Fruit fly (Drosophila melanogaster) whole organism, embryonic: ENCODE data around the gene mmy.
A peak's percentile ranks its signal among the peaks of the same experiment; 100 is the strongest.

Experiments used
- Abd-B ChIP-seq: fragments of 200-800 bp; sonication (Bioruptor generic); optimal IDR thresholded peaks from 2 replicates; lab custom pipeline; 2018; ENCODE audit warnings: missing biosample characterization, mild to moderate bottlenecking, missing genetic modification characterization, moderate library complexity
- CG17612 ChIP-seq: fragments of 200-800 bp; sonication (Bioruptor generic); IDR thresholded peaks from 2 replicates; pipeline ENCODE4 v1.3.6; 2022; ENCODE audit warnings: missing biosample characterization, missing genetic modification characterization
- CG2116 ChIP-seq: fragments of 200-800 bp; sonication (Bioruptor generic); optimal IDR thresholded peaks from 3 replicates; lab custom pipeline; 2018; ENCODE audit warnings: missing biosample characterization, mild to moderate bottlenecking, missing genetic modification characterization
- CG2129 ChIP-seq: fragments of 200-800 bp; sonication (Bioruptor generic); IDR thresholded peaks from 2 replicates; pipeline ENCODE4 v1.3.6; 2022; ENCODE audit warnings: missing biosample characterization, missing genetic modification characterization; ENCODE audit not compliant: partially characterized antibody
- CG2199 ChIP-seq: fragments of 200-800 bp; sonication (Bioruptor generic); IDR thresholded peaks from 3 replicates; pipeline ENCODE4 v1.3.6; 2022; ENCODE audit warnings: missing biosample characterization, missing genetic modification characterization
- CG3065 ChIP-seq: fragments of 200-800 bp; sonication (Bioruptor generic); optimal IDR thresholded peaks from 2 replicates; lab custom pipeline; 2016; ENCODE audit warnings: missing biosample characterization, missing genetic modification characterization
- CG34224 ChIP-seq: fragments of 200-800 bp; sonication (Bioruptor generic); IDR thresholded peaks from 3 replicates; pipeline ENCODE4 v1.3.6; 2022; ENCODE audit warnings: missing biosample characterization, missing genetic modification characterization; ENCODE audit not compliant: partially characterized antibody
- CG34376 ChIP-seq: fragments of 200-800 bp; sonication (Bioruptor generic); optimal IDR thresholded peaks from 2 replicates; lab custom pipeline; 2018; ENCODE audit warnings: missing biosample characterization, mild to moderate bottlenecking, missing genetic modification characterization
- CG4282 ChIP-seq: fragments of 200-800 bp; sonication (Bioruptor generic); optimal IDR thresholded peaks from 2 replicates; lab custom pipeline; 2016; ENCODE audit warnings: missing biosample characterization, missing genetic modification characterization
- CG4360 ChIP-seq: fragments of 200-800 bp; sonication (Bioruptor generic); IDR thresholded peaks from 2 replicates; pipeline ENCODE4 v1.3.6; 2022; ENCODE audit warnings: missing biosample characterization, missing genetic modification characterization
- CG43689 ChIP-seq: fragments of 200-800 bp; sonication (Bioruptor generic); IDR thresholded peaks from 2 replicates; pipeline ENCODE4 v1.3.6; 2022; ENCODE audit warnings: missing biosample characterization, missing genetic modification characterization
- CG5180 ChIP-seq: fragments of 200-800 bp; sonication (Bioruptor generic); optimal IDR thresholded peaks from 3 replicates; lab custom pipeline; 2017; ENCODE audit warnings: missing biosample characterization, missing genetic modification characterization, mild to moderate bottlenecking, moderate library complexity, missing genetic modification reagents
- CG6813 ChIP-seq: fragments of 200-800 bp; sonication (Bioruptor generic); optimal IDR thresholded peaks from 2 replicates; lab custom pipeline; 2017; ENCODE audit warnings: missing biosample characterization, missing genetic modification characterization, mild to moderate bottlenecking, moderate library complexity, missing genetic modification reagents
- CG6854 ChIP-seq: fragments of 200-800 bp; sonication (Bioruptor generic); optimal IDR thresholded peaks from 3 replicates; lab custom pipeline; 2017; ENCODE audit warnings: missing biosample characterization, mild to moderate bottlenecking, missing genetic modification characterization
- CG8290 ChIP-seq, 3 experiments: fragments of 200-800 bp; sonication (Bioruptor generic); optimal IDR thresholded peaks; 2 replicates each; lab custom pipeline; 2016 to 2019; ENCODE audit warnings: missing biosample characterization in 3 of 3, missing genetic modification characterization in 3 of 3, mild to moderate bottlenecking in 2 of 3, moderate library complexity in 1 of 3
- Camta ChIP-seq: fragments of 200-800 bp; sonication (Bioruptor generic); optimal IDR thresholded peaks from 2 replicates; lab custom pipeline; 2016; ENCODE audit warnings: missing biosample characterization, missing genetic modification characterization
- Dad ChIP-seq: fragments of 200-800 bp; sonication (Bioruptor generic); optimal IDR thresholded peaks from 3 replicates; lab custom pipeline; 2016; ENCODE audit warnings: missing biosample characterization, missing genetic modification characterization
- Dfd ChIP-seq, 2 experiments: fragments of >200 bp; optimal IDR thresholded peaks; 2 replicates each; lab custom pipeline; 2017; ENCODE audit warnings: missing biosample characterization in 2 of 2, missing genetic modification characterization in 2 of 2
- Ets65A ChIP-seq: fragments of 200-800 bp; sonication (Bioruptor generic); peaks from one replicate; lab custom pipeline; 2016; ENCODE audit warnings: missing biosample characterization, missing genetic modification characterization
- Gsc ChIP-seq: fragments of 200-800 bp; sonication (Bioruptor generic); IDR thresholded peaks from 2 replicates; pipeline ENCODE4 v1.3.6; 2022; ENCODE audit warnings: missing biosample characterization, missing genetic modification characterization
- HLH4C ChIP-seq: fragments of 200-800 bp; sonication (Bioruptor generic); IDR thresholded peaks from 3 replicates; pipeline ENCODE4 v1.3.6; 2022; ENCODE audit warnings: missing biosample characterization, missing genetic modification characterization; ENCODE audit not compliant: partially characterized antibody
- HLH54F ChIP-seq: fragments of 200-800 bp; sonication (Bioruptor generic); optimal IDR thresholded peaks from 3 replicates; lab custom pipeline; 2016; ENCODE audit warnings: missing biosample characterization, missing genetic modification characterization
- Nf-YC ChIP-seq: fragments of 200-800 bp; optimal IDR thresholded peaks from 3 replicates; lab custom pipeline; 2019; ENCODE audit warnings: missing biosample characterization, mild to moderate bottlenecking, missing genetic modification characterization, moderate library complexity
- Spps ChIP-seq: fragments of 200-800 bp; sonication (Bioruptor generic); optimal IDR thresholded peaks from 2 replicates; lab custom pipeline; 2018; ENCODE audit warnings: missing biosample characterization, mild to moderate bottlenecking, missing genetic modification characterization
- TFAM ChIP-seq: fragments of 200-800 bp; sonication (Bioruptor generic); optimal IDR thresholded peaks from 2 replicates; lab custom pipeline; 2017; ENCODE audit warnings: missing biosample characterization, missing genetic modification characterization, inconsistent platforms
- Xrp1 ChIP-seq: fragments of 200-800 bp; sonication (Bioruptor generic); IDR thresholded peaks from 2 replicates; pipeline ENCODE4 v1.3.6; 2022; ENCODE audit warnings: missing biosample characterization, missing genetic modification characterization
- YL-1 ChIP-seq: fragments of 200-800 bp; sonication (Bioruptor generic); optimal IDR thresholded peaks from 3 replicates; lab custom pipeline; 2017; ENCODE audit warnings: missing biosample characterization, mild to moderate bottlenecking, missing genetic modification characterization
- ase ChIP-seq: fragments of 200-800 bp; sonication (Bioruptor generic); IDR thresholded peaks from 3 replicates; pipeline ENCODE4 v1.3.6; 2022; ENCODE audit warnings: missing biosample characterization, missing genetic modification characterization
- chif ChIP-seq, 2 experiments: fragments of 200-800 bp; sonication (Bioruptor generic); optimal IDR thresholded peaks; 3 replicates each; lab custom pipeline; 2016; ENCODE audit warnings: missing biosample characterization in 2 of 2, missing genetic modification characterization in 2 of 2
- crol ChIP-seq: fragments of 200-800 bp; sonication (Bioruptor generic); IDR thresholded peaks from 2 replicates; pipeline ENCODE4 v1.3.6; 2022; ENCODE audit warnings: missing biosample characterization, missing genetic modification characterization
- danr ChIP-seq: fragments of 200-800 bp; sonication (Bioruptor generic); IDR thresholded peaks from 2 replicates; pipeline ENCODE4 v1.3.6; 2022; ENCODE audit warnings: missing biosample characterization, missing genetic modification characterization
- dimm ChIP-seq: fragments of 200-800 bp; sonication (Bioruptor generic); IDR thresholded peaks from 2 replicates; pipeline ENCODE4 v1.3.6; 2022; ENCODE audit warnings: missing biosample characterization, missing genetic modification characterization
- ems ChIP-seq: fragments of 200-800 bp; sonication (Bioruptor generic); optimal IDR thresholded peaks from 3 replicates; lab custom pipeline; 2016; ENCODE audit warnings: missing biosample characterization, missing genetic modification characterization
- kah ChIP-seq: fragments of 200-800 bp; sonication (Bioruptor generic); optimal IDR thresholded peaks from 2 replicates; lab custom pipeline; 2018; ENCODE audit warnings: missing biosample characterization, mild to moderate bottlenecking, missing genetic modification characterization
- lab ChIP-seq: fragments of 200-800 bp; sonication (Bioruptor generic); optimal IDR thresholded peaks from 3 replicates; lab custom pipeline; 2017; ENCODE audit warnings: missing biosample characterization, missing genetic modification characterization, mild to moderate bottlenecking, moderate library complexity, missing genetic modification reagents
- oc ChIP-seq: fragments of 200-800 bp; sonication (Bioruptor generic); optimal IDR thresholded peaks from 2 replicates; lab custom pipeline; 2018; ENCODE audit warnings: missing biosample characterization, mild to moderate bottlenecking, missing genetic modification characterization, moderate library complexity
- pb ChIP-seq: fragments of 200-800 bp; sonication (Bioruptor generic); optimal IDR thresholded peaks from 3 replicates; lab custom pipeline; 2016; ENCODE audit warnings: missing biosample characterization, missing genetic modification characterization
- peb ChIP-seq: fragments of 200-800 bp; sonication (Bioruptor generic); IDR thresholded peaks from 2 replicates; pipeline ENCODE4 v1.3.6; 2022; ENCODE audit warnings: missing biosample characterization, missing genetic modification characterization
- pzg ChIP-seq: fragments of 200-800 bp; sonication (Bioruptor generic); optimal IDR thresholded peaks from 3 replicates; lab custom pipeline; 2018; ENCODE audit warnings: missing biosample characterization, mild to moderate bottlenecking, missing genetic modification characterization, moderate library complexity
- seq ChIP-seq: fragments of 200-800 bp; sonication (Bioruptor generic); IDR thresholded peaks from 2 replicates; pipeline ENCODE4 v1.3.6; 2022; ENCODE audit warnings: missing biosample characterization, missing genetic modification characterization
- sqz ChIP-seq: fragments of 200-800 bp; sonication (Bioruptor generic); optimal IDR thresholded peaks from 3 replicates; lab custom pipeline; 2018; ENCODE audit warnings: missing biosample characterization, mild to moderate bottlenecking, missing genetic modification characterization
- tap ChIP-seq: fragments of 200-800 bp; optimal IDR thresholded peaks from 3 replicates; lab custom pipeline; 2019; ENCODE audit warnings: missing biosample characterization, mild to moderate bottlenecking, missing genetic modification characterization, moderate library complexity
- tin ChIP-seq: fragments of 200-800 bp; sonication (Bioruptor generic); optimal IDR thresholded peaks from 3 replicates; lab custom pipeline; 2016; ENCODE audit warnings: missing biosample characterization, missing genetic modification characterization
- tll ChIP-seq, 2 experiments: fragments of 200-800 bp in 1 of 2; fragments of >200 bp in 1 of 2; sonication (Bioruptor generic) in 1 of 2; optimal IDR thresholded peaks; 2 replicates each; lab custom pipeline; 2017 to 2019; ENCODE audit warnings: missing biosample characterization in 2 of 2, missing genetic modification characterization in 2 of 2, mild to moderate bottlenecking in 1 of 2, moderate library complexity in 1 of 2
- vnd ChIP-seq: fragments of 200-800 bp; sonication (Bioruptor generic); IDR thresholded peaks from 3 replicates; pipeline ENCODE4 v1.3.6; 2022; ENCODE audit warnings: missing biosample characterization, missing genetic modification characterization; ENCODE audit not compliant: partially characterized antibody
- wek ChIP-seq: fragments of 200-800 bp; sonication (Bioruptor generic); optimal IDR thresholded peaks from 3 replicates; lab custom pipeline; 2018; ENCODE audit warnings: missing biosample characterization, mild to moderate bottlenecking, missing genetic modification characterization, moderate library complexity
- z ChIP-seq: fragments of 200-800 bp; sonication (Bioruptor generic); IDR thresholded peaks from 3 replicates; pipeline ENCODE4 v1.3.6; 2022; ENCODE audit warnings: missing biosample characterization, missing genetic modification characterization
- zen2 ChIP-seq: fragments of 200-800 bp; sonication (Bioruptor generic); IDR thresholded peaks from 3 replicates; pipeline ENCODE4 v1.3.6; 2022; ENCODE audit warnings: missing biosample characterization, missing genetic modification characterization; ENCODE audit not compliant: partially characterized antibody

The mmy gene

DNA sequence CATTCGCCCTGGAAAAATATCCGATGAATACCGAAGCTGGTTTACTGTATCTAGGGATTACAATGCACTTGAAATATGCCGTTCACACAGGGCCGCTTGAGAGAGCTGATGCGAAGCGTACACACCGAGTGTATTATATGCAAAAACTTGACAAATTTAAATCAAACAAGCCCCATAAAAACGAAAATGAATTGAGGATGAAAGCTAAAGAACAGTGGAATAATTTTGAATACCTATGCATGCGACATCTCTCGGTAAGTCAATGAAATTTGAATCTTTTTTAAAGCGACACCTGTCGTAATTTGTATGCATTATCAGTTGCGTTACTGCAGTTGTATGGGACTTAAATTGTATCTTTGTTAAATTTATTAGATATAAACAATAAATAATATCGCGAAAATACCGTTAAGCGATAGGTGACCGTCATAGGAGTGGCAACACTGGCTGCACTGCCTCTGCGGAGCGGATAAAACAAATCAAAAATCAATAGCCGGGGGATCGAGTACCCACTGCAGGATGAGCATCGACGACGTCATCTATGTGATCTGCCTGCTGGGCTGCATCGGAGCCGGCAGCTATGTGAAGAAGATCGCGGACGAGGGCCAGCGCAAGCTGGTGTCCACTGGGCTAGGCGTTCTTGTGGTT is 17.6 kb downstream of the mmy start, which contains the start of gene frj (continued):
- TF ChIP-seq ase (GFP tag; lab: Robert Waterston, UW) (peak; percentile 69; the same call in 2 of the 3 replicates), crol (GFP tag; lab: Robert Waterston, UW) (no peak; the same call in none of the 2 replicates), CG5180 (GFP tag; lab: Kevin White, UChicago) (peak; percentile 9), sqz (GFP tag; lab: Kevin White, UChicago) (no peak), zen2 (GFP tag; lab: Robert Waterston, UW) (peak; percentile 33; the same call in 1 of the 3 replicates), seq (no peak), CG2116 (GFP tag; lab: Kevin White, UChicago) (peak; percentile 54), kah (no peak), Camta (GFP tag; lab: Kevin White, UChicago) (peak; percentile 21), CG4360 (GFP tag; lab: Robert Waterston, UW) (no peak), HLH4C (GFP tag; lab: Robert Waterston, UW) (0 out of 3 replicates have a peak, but pooled peaks have one; percentile 45), CG34224 (0 out of 3 replicates have a peak, but pooled peaks have one; percentile 38), tin (peak; percentile 67), ems (GFP tag; lab: Kevin White, UChicago) (peak; percentile 56), CG3065 (GFP tag; lab: Kevin White, UChicago) (peak; percentile 47), z (GFP tag; lab: Robert Waterston, UW) (0 out of 3 replicates have a peak, but pooled peaks have one; percentile 38), CG43689 (GFP tag; lab: Robert Waterston, UW) (no peak), Abd-B (GFP tag; lab: Kevin White, UChicago) (peak; percentile 80), pb (peak; percentile 41), CG34376 (GFP tag; lab: Kevin White, UChicago) (peak; percentile 37), danr (GFP tag; lab: Robert Waterston, UW) (no peak), Gsc (GFP tag; lab: Robert Waterston, UW) (no peak), Spps (no peak), CG2129 (GFP tag; lab: Robert Waterston, UW) (no peak), CG17612 (GFP tag; lab: Robert Waterston, UW) (no peak), CG2199 (GFP tag; lab: Robert Waterston, UW) (no peak), CG6854 (GFP tag; lab: Kevin White, UChicago) (no peak), tap (tag; lab: Kevin White, UChicago) (no peak), vnd (0 out of 3 replicates have a peak, but pooled peaks have one; percentile 18), TFAM (GFP tag; lab: Kevin White, UChicago) (no peak), Dad (GFP tag; lab: Kevin White, UChicago) (peak; percentile 37), tll (GFP tag; optimal IDR thresholded peaks at IDR 0.05; lab: Kevin White, UChicago) (peak in 1 of 2 experiments; percentile 91), wek (no peak), oc (peak; percentile 58), YL-1 (GFP tag; lab: Kevin White, UChicago) (peak; percentile 51), Dfd (GFP tag; optimal IDR thresholded peaks at IDR 0.05; lab: Kevin White, UChicago) (peak in 1 of 2 experiments; percentile 62), peb (no peak; the same call in 1 of the 2 replicates), HLH54F (GFP tag; lab: Kevin White, UChicago) (peak; percentile 70), Nf-YC (tag; lab: Kevin White, UChicago) (peak; percentile 62), CG4282 (GFP tag; lab: Kevin White, UChicago) (peak; percentile 66), chif (GFP tag; optimal IDR thresholded peaks at IDR 0.05; lab: Kevin White, UChicago) (peak; percentile 63 to 65), dimm (GFP tag; lab: Robert Waterston, UW) (no peak), CG6813 (GFP tag; lab: Kevin White, UChicago) (no peak), pzg (peak; percentile 92), Xrp1 (peak; percentile 59; the same call in 1 of the 2 replicates), Ets65A (GFP tag; lab: Kevin White, UChicago) (peak; percentile 98), CG8290 (GFP tag; optimal IDR thresholded peaks at IDR 0.05; lab: Kevin White, UChicago) (peak; percentile 76), CG8290 (tag; optimal IDR thresholded peaks at IDR 0.05; lab: Kevin White, UChicago) (peak in 1 of 2 experiments; percentile 73), lab (GFP tag; lab: Kevin White, UChicago) (peak; percentile 66)
